Worm (Caenorhabditis elegans) whole organism, mixed stage, embryonic: ENCODE measurements around the gene sars-1.
"Not testable (repeated sequence)": the region's sequence is repeated elsewhere in the genome, so short reads cannot be mapped to it uniquely, and the experiment has no call there.

ENCODE experiments used
- blmp-1 ChIP-seq: fragments of 150-350 bp; optimal IDR thresholded peaks from 2 replicates; lab custom pipeline; 2014; ENCODE audit warnings: missing biosample characterization, missing genetic modification characterization
- ceh-39 ChIP-seq: fragments of 150-350 bp; optimal IDR thresholded peaks from 2 replicates; lab custom pipeline; 2014; ENCODE audit warnings: missing biosample characterization, missing genetic modification characterization
- ceh-43 ChIP-seq: fragments of 200-800 bp; sonication (Bioruptor generic); optimal IDR thresholded peaks from 2 replicates; lab custom pipeline; 2018; ENCODE audit warnings: mild to moderate bottlenecking, missing genetic modification characterization, moderate library complexity, missing compliant biosample characterization
- ceh-83 ChIP-seq: fragments of 200-800 bp; sonication (Bioruptor generic); optimal IDR thresholded peaks from 2 replicates; lab custom pipeline; 2018; ENCODE audit warnings: mild to moderate bottlenecking, missing genetic modification characterization, missing compliant biosample characterization
- ces-1 ChIP-seq: fragments of 150-350 bp; optimal IDR thresholded peaks from 2 replicates; lab custom pipeline; 2014; ENCODE audit warnings: missing biosample characterization, missing genetic modification reagents, missing genetic modification characterization
- cnd-1 ChIP-seq: fragments of 200-800 bp; sonication (Bioruptor generic); optimal IDR thresholded peaks from 2 replicates; lab custom pipeline; 2018; ENCODE audit warnings: mild to moderate bottlenecking, missing genetic modification characterization, missing compliant biosample characterization
- drap-1 ChIP-seq: fragments of 200-800 bp; sonication (Bioruptor generic); optimal IDR thresholded peaks from 3 replicates; lab custom pipeline; 2018; ENCODE audit warnings: mild to moderate bottlenecking, missing genetic modification characterization, missing compliant biosample characterization
- elt-1 ChIP-seq: sonication (generic microtip); optimal IDR thresholded peaks from 2 replicates; lab custom pipeline; 2017; ENCODE audit warnings: missing genetic modification characterization, mild to moderate bottlenecking, missing compliant biosample characterization, antibody characterized with exemption, moderate library complexity, borderline replicate concordance; ENCODE audit not compliant: insufficient read depth
- elt-3 ChIP-seq: fragments of 150-350 bp; optimal IDR thresholded peaks from 2 replicates; lab custom pipeline; 2014; ENCODE audit warnings: missing biosample characterization, missing genetic modification characterization
- flh-1 ChIP-seq: fragments of 200-800 bp; sonication (Bioruptor generic); optimal IDR thresholded peaks from 2 replicates; lab custom pipeline; 2018; ENCODE audit warnings: mild to moderate bottlenecking, missing genetic modification characterization, moderate library complexity, missing compliant biosample characterization
- hlh-1 ChIP-seq: fragments of 150-350 bp; optimal IDR thresholded peaks from 2 replicates; lab custom pipeline; 2014; ENCODE audit warnings: missing biosample characterization, missing genetic modification reagents, missing genetic modification characterization
- lin-13 ChIP-seq: fragments of 150-350 bp; optimal IDR thresholded peaks from 2 replicates; lab custom pipeline; 2014; ENCODE audit warnings: missing biosample characterization, missing genetic modification characterization
- lsy-2 ChIP-seq: fragments of 150-350 bp; optimal IDR thresholded peaks from 2 replicates; lab custom pipeline; 2014; ENCODE audit warnings: missing biosample characterization, missing genetic modification characterization
- mep-1 ChIP-seq: fragments of 150-350 bp; optimal IDR thresholded peaks from 2 replicates; lab custom pipeline; 2017; ENCODE audit warnings: missing biosample characterization, missing genetic modification reagents, missing genetic modification characterization, inconsistent platforms
- mls-2 ChIP-seq: sonication (generic microtip); optimal IDR thresholded peaks from 2 replicates; lab custom pipeline; 2016; ENCODE audit warnings: mild to moderate bottlenecking, missing genetic modification characterization, moderate library complexity, missing compliant biosample characterization
- nhr-2 ChIP-seq: fragments of 150-350 bp; optimal IDR thresholded peaks from 2 replicates; lab custom pipeline; 2014; ENCODE audit warnings: missing biosample characterization, missing genetic modification characterization
- nhr-237 ChIP-seq: fragments of 150-350 bp; optimal IDR thresholded peaks from 2 replicates; lab custom pipeline; 2014; ENCODE audit warnings: missing biosample characterization, missing genetic modification characterization
- nhr-28 ChIP-seq: fragments of 150-350 bp; optimal IDR thresholded peaks from 2 replicates; lab custom pipeline; 2014; ENCODE audit warnings: missing biosample characterization, missing genetic modification characterization
- nhr-76 ChIP-seq: sonication (generic microtip); optimal IDR thresholded peaks from 2 replicates; lab custom pipeline; 2017; ENCODE audit warnings: missing biosample characterization, missing genetic modification characterization
- pha-4 ChIP-seq: fragments of 150-350 bp; optimal IDR thresholded peaks from 2 replicates; lab custom pipeline; 2018; ENCODE audit warnings: missing biosample characterization, missing genetic modification reagents, missing genetic modification characterization
- snpc-4 ChIP-seq: fragments of 150-350 bp; optimal IDR thresholded peaks from 2 replicates; lab custom pipeline; 2014; ENCODE audit warnings: missing biosample characterization, missing genetic modification characterization
- sptf-1 ChIP-seq: sonication (generic microtip); optimal IDR thresholded peaks from 2 replicates; lab custom pipeline; 2017; ENCODE audit warnings: mild to moderate bottlenecking, missing genetic modification characterization, moderate library complexity, missing compliant biosample characterization
- tbx-8 ChIP-seq: fragments of 200-800 bp; sonication (Bioruptor generic); optimal IDR thresholded peaks from 2 replicates; lab custom pipeline; 2018; ENCODE audit warnings: mild to moderate bottlenecking, missing genetic modification characterization, moderate library complexity, missing compliant biosample characterization
- unc-120 ChIP-seq: sonication (generic microtip); optimal IDR thresholded peaks from 2 replicates; lab custom pipeline; 2017; ENCODE audit warnings: missing genetic modification characterization, missing compliant biosample characterization; ENCODE audit not compliant: poor library complexity, severe bottlenecking
- unc-39 ChIP-seq: fragments of 150-350 bp; optimal IDR thresholded peaks from 2 replicates; lab custom pipeline; 2014; ENCODE audit warnings: missing biosample characterization, missing genetic modification characterization
- unc-62 ChIP-seq: fragments of 150-350 bp; optimal IDR thresholded peaks from 2 replicates; lab custom pipeline; 2014; ENCODE audit warnings: missing biosample characterization, missing genetic modification reagents, missing genetic modification characterization
- zip-8 ChIP-seq: fragments of 150-350 bp; optimal IDR thresholded peaks from 2 replicates; lab custom pipeline; 2014; ENCODE audit warnings: missing biosample characterization, missing genetic modification characterization
- ztf-11 ChIP-seq: fragments of 150-350 bp; optimal IDR thresholded peaks from 2 replicates; lab custom pipeline; 2014; ENCODE audit warnings: missing biosample characterization, missing genetic modification characterization

Gene sars-1

DNA sequence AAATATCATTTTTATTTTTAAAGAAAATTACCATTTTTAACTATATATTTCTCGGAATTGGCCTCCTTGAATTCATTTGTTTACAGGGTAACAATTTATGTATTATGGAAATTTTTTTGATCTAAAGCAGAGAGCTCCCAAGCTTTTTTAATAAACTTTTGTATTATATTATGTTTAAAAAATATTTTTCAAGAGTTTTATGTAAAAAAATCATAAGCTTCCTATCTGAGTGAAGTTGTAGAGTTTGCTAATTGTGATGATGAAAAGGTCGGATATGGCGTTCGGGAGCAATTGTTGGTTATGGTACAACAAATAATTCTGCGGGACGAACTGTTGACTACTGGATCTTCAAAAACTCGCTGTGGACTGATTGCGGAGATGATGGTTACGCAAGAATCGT lies 17.8 kb downstream of the sars-1 start, which contains the start of gene F44D12.19:
TSS of gene F44D12.19 (plus strand) at position 301 of the 400 bp plus-strand sequence.
- TF ChIP-seq flh-1 (GFP tag; lab: Kevin White, UChicago) (no peak), ceh-39 (tag; lab: Kevin White, UChicago) (no peak)

DNA sequence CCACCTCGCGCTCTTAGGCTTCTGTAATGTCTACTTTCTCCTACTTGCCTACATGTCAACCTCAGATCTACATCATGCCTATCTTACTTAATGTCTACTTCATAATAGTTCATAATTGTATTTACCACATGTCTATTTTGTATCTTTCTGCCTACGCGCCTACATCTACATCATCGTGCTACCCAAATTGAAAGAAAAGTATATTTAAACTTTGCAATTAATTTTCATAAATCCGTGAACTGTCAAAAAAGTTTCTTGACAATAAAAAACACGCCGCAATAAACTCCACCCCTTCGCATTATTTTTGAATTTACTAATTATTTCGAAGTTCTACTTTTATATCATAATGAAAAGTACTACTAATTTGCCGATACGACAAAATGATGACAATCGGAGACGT lies 19.5 kb downstream of the sars-1 start, which contains the start of gene F44D12.8:
TSS of gene F44D12.8 (plus strand) at position 301 of the 400 bp plus-strand sequence.
- TF ChIP-seq nhr-2 (tag; lab: Kevin White, UChicago), result no peak
- TF ChIP-seq ztf-11 (tag; lab: Kevin White, UChicago), result no peak
- TF ChIP-seq unc-120, result no peak
- no peak for TF ChIP-seq sptf-1 (tag; lab: Kevin White, UChicago)
- no peak for TF ChIP-seq mls-2 (tag; lab: Kevin White, UChicago)
- TF ChIP-seq elt-3 (tag; lab: Kevin White, UChicago), result no peak
- no peak for TF ChIP-seq hlh-1 (tag; lab: Kevin White, UChicago)
- TF ChIP-seq mep-1 (tag; lab: Kevin White, UChicago), result no peak
- no peak for TF ChIP-seq blmp-1 (tag; lab: Kevin White, UChicago)
- no peak for TF ChIP-seq ceh-39 (tag; lab: Kevin White, UChicago)

DNA sequence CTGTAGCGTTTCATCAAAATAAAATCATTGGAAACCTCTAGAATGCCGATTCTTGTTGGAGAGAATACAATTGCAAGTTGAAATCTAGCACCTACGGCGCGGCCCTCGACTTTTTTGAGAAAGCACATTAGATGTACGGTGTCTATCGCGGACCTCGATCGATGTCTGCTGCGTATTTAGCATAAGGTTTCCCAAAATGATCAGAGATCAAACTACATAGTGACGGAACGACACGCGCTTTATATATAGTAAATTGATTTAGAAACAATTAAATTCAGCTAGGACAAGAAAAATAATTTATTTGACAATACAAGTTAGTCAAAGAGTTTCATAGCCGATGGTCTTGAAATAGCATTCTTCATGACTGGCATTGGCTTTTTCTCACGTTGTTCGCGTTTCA lies 22.6 kb downstream of the sars-1 start:
- no peak for TF ChIP-seq ztf-11 (tag; lab: Kevin White, UChicago)
- TF ChIP-seq snpc-4 (tag; lab: Kevin White, UChicago), result no peak
- TF ChIP-seq lin-13 (tag; lab: Kevin White, UChicago), result no peak

DNA sequence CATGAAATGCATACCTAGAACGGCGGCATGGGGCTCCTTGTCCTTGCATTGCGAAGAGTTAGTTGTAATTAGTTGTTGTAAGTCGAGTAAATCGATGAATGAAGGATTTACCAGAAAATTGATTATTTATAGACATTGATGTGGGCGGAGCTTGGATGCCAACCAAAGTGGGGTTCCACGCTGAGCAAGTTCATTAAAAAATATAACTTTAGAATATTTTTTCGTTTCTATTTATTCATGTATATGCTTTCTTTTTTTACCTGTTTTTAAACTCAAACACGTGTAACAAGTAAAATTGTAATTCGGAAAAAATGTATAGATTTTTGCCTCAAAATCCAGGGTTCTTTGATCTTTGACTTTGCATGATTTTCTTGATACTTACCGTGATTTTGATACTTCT lies 24.0 kb downstream of the sars-1 start, which contains the start of gene gipc-2:
TSS of gene gipc-2 (minus strand) at position 101 of the 400 bp plus-strand sequence.
- TF ChIP-seq pha-4 (tag; lab: Kevin White, UChicago) (no peak), cnd-1 (tag; lab: Kevin White, UChicago) (no peak), tbx-8 (GFP tag; lab: Kevin White, UChicago) (no peak), blmp-1 (tag; lab: Kevin White, UChicago) (no peak), hlh-1 (tag; lab: Kevin White, UChicago) (no peak), ces-1 (no peak), ceh-39 (tag; lab: Kevin White, UChicago) (no peak), drap-1 (GFP tag; lab: Kevin White, UChicago) (no peak), lsy-2 (no peak), lin-13 (tag; lab: Kevin White, UChicago) (no peak), nhr-28 (tag; lab: Kevin White, UChicago) (no peak), ceh-83 (GFP tag; lab: Kevin White, UChicago) (no peak)
- TF ChIP-seq, all 35 proteins: peak for 0

DNA sequence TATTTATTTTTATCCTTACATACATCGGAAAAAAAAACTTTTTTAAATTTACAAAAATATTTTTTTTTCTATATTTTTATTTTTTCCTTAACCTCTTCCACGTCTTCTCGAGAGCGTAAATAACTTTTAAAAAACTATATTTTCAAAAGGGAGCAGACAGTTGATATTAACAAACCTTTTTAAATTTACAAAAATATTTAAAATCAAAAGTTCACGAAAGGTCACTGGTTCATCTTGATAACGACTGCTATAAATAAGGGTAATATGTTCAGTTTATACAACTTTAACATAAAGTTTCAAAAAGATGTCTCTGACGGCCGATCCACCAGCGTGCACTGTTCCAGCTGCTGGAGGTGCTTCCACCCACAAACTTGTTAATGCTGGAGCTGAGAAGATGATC lies 25.3 kb downstream of the sars-1 start, which contains the start of the genes F44D12.16 and msd-2:
TSS of gene F44D12.16 (plus strand) at position 301 of the 400 bp plus-strand sequence.
TSS of gene msd-2 (plus strand) at position 305 of the 400 bp plus-strand sequence.
- not testable (repeated sequence) for TF ChIP-seq unc-62 (GFP tag; lab: Kevin White, UChicago); unc-39 (tag; lab: Kevin White, UChicago); sptf-1 (tag; lab: Kevin White, UChicago)
- TF ChIP-seq, all 35 proteins: peak for 0; not testable (repeated sequence) for 35

DNA sequence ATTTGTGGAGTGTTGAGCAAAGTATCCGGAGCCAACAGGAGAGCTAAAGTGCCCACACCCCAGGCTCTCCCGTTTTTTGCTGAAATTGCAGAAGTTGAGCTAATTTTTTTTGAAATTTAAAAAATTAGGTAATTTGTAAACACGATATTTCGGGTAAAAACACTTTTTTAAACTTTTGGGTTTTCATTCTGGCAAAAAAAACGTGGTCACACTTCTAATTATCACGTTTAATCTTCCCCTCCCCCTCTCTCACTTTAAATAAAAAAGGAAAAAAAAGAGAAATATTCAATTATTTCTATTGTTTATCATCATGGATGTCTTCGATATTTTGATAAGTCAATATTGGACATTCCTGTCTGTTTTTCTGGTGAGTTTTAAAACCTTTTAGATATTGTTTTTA lies 29.5 kb downstream of the sars-1 start, which contains the start of gene F44D12.6:
TSS of gene F44D12.6 (plus strand) at position 301 of the 400 bp plus-strand sequence.
- TF ChIP-seq zip-8 (tag; lab: Kevin White, UChicago), result no peak
- no peak for TF ChIP-seq snpc-4 (tag; lab: Kevin White, UChicago)
- TF ChIP-seq nhr-76 (tag; lab: Kevin White, UChicago), result no peak
- no peak for TF ChIP-seq drap-1 (GFP tag; lab: Kevin White, UChicago)
- TF ChIP-seq elt-1 (tag; lab: Kevin White, UChicago), result no peak
- TF ChIP-seq nhr-237, result no peak
- no peak for TF ChIP-seq flh-1 (GFP tag; lab: Kevin White, UChicago)
- no peak for TF ChIP-seq ceh-83 (GFP tag; lab: Kevin White, UChicago)
- TF ChIP-seq pha-4 (tag; lab: Kevin White, UChicago), result no peak
- no peak for TF ChIP-seq hlh-1 (tag; lab: Kevin White, UChicago)
- TF ChIP-seq ceh-43 (GFP tag; lab: Kevin White, UChicago), result no peak
- no peak for TF ChIP-seq nhr-28 (tag; lab: Kevin White, UChicago)
- TF ChIP-seq unc-39 (tag; lab: Kevin White, UChicago), result no peak
- no peak for TF ChIP-seq cnd-1 (tag; lab: Kevin White, UChicago)
